Worm (Caenorhabditis elegans) whole organism, mixed stage, embryonic: ENCODE data around the gene H10D18.1.

Experiments used
- M03D4.4 ChIP-seq: sonication (generic microtip); optimal IDR thresholded peaks from 2 replicates; lab custom pipeline; 2017; ENCODE audit warnings: mild to moderate bottlenecking, missing genetic modification characterization, missing compliant biosample characterization
- elt-3 ChIP-seq: fragments of 150-350 bp; optimal IDR thresholded peaks from 2 replicates; lab custom pipeline; 2014; ENCODE audit warnings: missing biosample characterization, missing genetic modification characterization
- pha-4 ChIP-seq: fragments of 150-350 bp; optimal IDR thresholded peaks from 2 replicates; lab custom pipeline; 2018; ENCODE audit warnings: missing biosample characterization, missing genetic modification reagents, missing genetic modification characterization

ce11 chrV:3773618-3774017 lies 41.4 kb upstream of the H10D18.1 start:
- no peak for TF ChIP-seq elt-3 (tag; lab: Kevin White, UChicago)
- no peak for TF ChIP-seq pha-4 (tag; lab: Kevin White, UChicago)
- no peak for TF ChIP-seq M03D4.4 (tag; lab: Kevin White, UChicago)
